Fruit fly (Drosophila melanogaster) whole organism, embryonic: ENCODE results near the gene ClpP.
A peak's percentile ranks its signal among the peaks of the same experiment; 100 is the strongest.

Experiments used
- Ada2b ChIP-seq: fragments of 200-800 bp; sonication (Bioruptor generic); IDR thresholded peaks from 2 replicates; pipeline ENCODE4 v1.3.6; 2022; ENCODE audit warnings: missing biosample characterization, missing genetic modification characterization
- B-H2 ChIP-seq: fragments of 200-800 bp; sonication (Bioruptor generic); optimal IDR thresholded peaks from 2 replicates; lab custom pipeline; 2018; ENCODE audit warnings: missing biosample characterization, mild to moderate bottlenecking, missing genetic modification characterization
- BEAF-32 ChIP-seq: fragments of 200-800 bp; sonication (Bioruptor generic); optimal IDR thresholded peaks from 3 replicates; lab custom pipeline; 2017; ENCODE audit warnings: missing biosample characterization, missing genetic modification characterization, mild to moderate bottlenecking, moderate library complexity, missing genetic modification reagents
- CG10321 ChIP-seq: fragments of 200-800 bp; sonication (Bioruptor generic); IDR thresholded peaks from 2 replicates; pipeline ENCODE4 v1.3.6; 2022; ENCODE audit warnings: missing biosample characterization, missing genetic modification characterization
- CG11723 ChIP-seq: fragments of 200-800 bp; sonication (Bioruptor generic); optimal IDR thresholded peaks from 2 replicates; lab custom pipeline; 2017; ENCODE audit warnings: missing biosample characterization, mild to moderate bottlenecking, missing genetic modification characterization
- CG12391 ChIP-seq: fragments of 200-800 bp; sonication (Bioruptor generic); optimal IDR thresholded peaks from 3 replicates; lab custom pipeline; 2018; ENCODE audit warnings: missing biosample characterization, mild to moderate bottlenecking, missing genetic modification characterization, moderate library complexity
- CG13123 ChIP-seq: fragments of 200-800 bp; sonication (Bioruptor generic); optimal IDR thresholded peaks from 2 replicates; lab custom pipeline; 2016; ENCODE audit warnings: missing biosample characterization, missing genetic modification characterization
- CG14710 ChIP-seq: fragments of 200-800 bp; sonication (Bioruptor generic); optimal IDR thresholded peaks from 3 replicates; lab custom pipeline; 2019; ENCODE audit warnings: missing biosample characterization, mild to moderate bottlenecking, missing genetic modification characterization, moderate library complexity
- CG17829 ChIP-seq: fragments of 200-800 bp; optimal IDR thresholded peaks from 2 replicates; lab custom pipeline; 2019; ENCODE audit warnings: missing biosample characterization, mild to moderate bottlenecking, missing genetic modification characterization, moderate library complexity
- CG18262 ChIP-seq: fragments of 200-800 bp; optimal IDR thresholded peaks from 3 replicates; lab custom pipeline; 2019; ENCODE audit warnings: missing biosample characterization, mild to moderate bottlenecking, missing genetic modification characterization, moderate library complexity
- CG18599 ChIP-seq: fragments of 200-800 bp; sonication (Bioruptor generic); optimal IDR thresholded peaks from 3 replicates; lab custom pipeline; 2017; ENCODE audit warnings: missing biosample characterization, missing genetic modification characterization, mild to moderate bottlenecking, moderate library complexity, missing genetic modification reagents
- CG31365 ChIP-seq: fragments of 200-800 bp; sonication (Bioruptor generic); optimal IDR thresholded peaks from 2 replicates; lab custom pipeline; 2018; ENCODE audit warnings: missing biosample characterization, mild to moderate bottlenecking, missing genetic modification characterization
- CG4404 ChIP-seq: fragments of 200-800 bp; sonication (Bioruptor generic); IDR thresholded peaks from 2 replicates; pipeline ENCODE4 v1.3.6; 2022; ENCODE audit warnings: missing biosample characterization, missing genetic modification characterization
- CG4617 ChIP-seq: fragments of 200-800 bp; sonication (Bioruptor generic); optimal IDR thresholded peaks from 3 replicates; lab custom pipeline; 2016; ENCODE audit warnings: missing biosample characterization, missing genetic modification characterization, borderline replicate concordance
- CG8290 ChIP-seq, 3 experiments: fragments of 200-800 bp; sonication (Bioruptor generic); optimal IDR thresholded peaks; 2 replicates each; lab custom pipeline; 2016 to 2019; ENCODE audit warnings: missing biosample characterization in 3 of 3, missing genetic modification characterization in 3 of 3, mild to moderate bottlenecking in 2 of 3, moderate library complexity in 1 of 3
- CkIIα-i1 ChIP-seq: fragments of 200-800 bp; sonication (Bioruptor generic); IDR thresholded peaks from 2 replicates; pipeline ENCODE4 v1.3.6; 2022; ENCODE audit warnings: missing biosample characterization, missing genetic modification characterization
- CoRest ChIP-seq: fragments of 200-800 bp; sonication (Bioruptor generic); optimal IDR thresholded peaks from 3 replicates; lab custom pipeline; 2018; ENCODE audit warnings: missing biosample characterization, mild to moderate bottlenecking, missing genetic modification characterization, moderate library complexity
- Dp ChIP-seq: fragments of 200-800 bp; sonication (Bioruptor generic); optimal IDR thresholded peaks from 2 replicates; lab custom pipeline; 2018; ENCODE audit warnings: missing biosample characterization, mild to moderate bottlenecking, missing genetic modification characterization, moderate library complexity
- Dref ChIP-seq: fragments of 200-800 bp; sonication (Bioruptor generic); IDR thresholded peaks from 2 replicates; pipeline ENCODE4 v1.3.6; 2022; ENCODE audit warnings: missing biosample characterization, missing genetic modification characterization
- E2f2 ChIP-seq: fragments of 200-800 bp; sonication (Bioruptor generic); IDR thresholded peaks from 2 replicates; pipeline ENCODE4 v1.3.6; 2022; ENCODE audit warnings: missing biosample characterization, missing genetic modification characterization
- GATAe ChIP-seq: fragments of 200-800 bp; sonication (Bioruptor generic); conservative IDR thresholded peaks from 2 replicates; pipeline ENCODE4 v1.3.6; 2022; ENCODE audit warnings: missing biosample characterization, missing genetic modification characterization
- Hr3 ChIP-seq: fragments of 200-800 bp; sonication (Bioruptor generic); optimal IDR thresholded peaks from 3 replicates; lab custom pipeline; 2016; ENCODE audit warnings: missing biosample characterization, missing genetic modification characterization
- MBD-R2 ChIP-seq: fragments of 200-800 bp; sonication (Bioruptor generic); IDR thresholded peaks from 2 replicates; pipeline ENCODE4 v1.3.6; 2022; ENCODE audit warnings: missing biosample characterization, missing genetic modification characterization
- Max ChIP-seq: fragments of 200-800 bp; sonication (Bioruptor generic); optimal IDR thresholded peaks from 2 replicates; lab custom pipeline; 2016; ENCODE audit warnings: missing biosample characterization, mild to moderate bottlenecking, missing genetic modification characterization
- Pdp1 ChIP-seq, 2 experiments: fragments of 200-800 bp; sonication (Bioruptor generic); optimal IDR thresholded peaks; 3 replicates each; lab custom pipeline; 2016; ENCODE audit warnings: missing biosample characterization in 2 of 2, missing genetic modification characterization in 2 of 2, mild to moderate bottlenecking in 1 of 2, moderate library complexity in 1 of 2
- Sox100B ChIP-seq: fragments of 200-800 bp; sonication (Bioruptor generic); optimal IDR thresholded peaks from 3 replicates; lab custom pipeline; 2018; ENCODE audit warnings: missing biosample characterization, mild to moderate bottlenecking, missing genetic modification characterization
- Spps ChIP-seq: fragments of 200-800 bp; sonication (Bioruptor generic); optimal IDR thresholded peaks from 2 replicates; lab custom pipeline; 2018; ENCODE audit warnings: missing biosample characterization, mild to moderate bottlenecking, missing genetic modification characterization
- Trl ChIP-seq, 3 experiments: fragments of >200 bp in 2 of 3; fragments of 200-800 bp in 1 of 3; sonication (Bioruptor generic) in 1 of 3; optimal IDR thresholded peaks; 2 replicates in 1 of 3; 3 replicates in 2 of 3; lab custom pipeline; 2016 to 2017; ENCODE audit warnings: missing biosample characterization in 1 of 3, missing genetic modification characterization in 1 of 3
- Xrp1 ChIP-seq: fragments of 200-800 bp; sonication (Bioruptor generic); IDR thresholded peaks from 2 replicates; pipeline ENCODE4 v1.3.6; 2022; ENCODE audit warnings: missing biosample characterization, missing genetic modification characterization
- da ChIP-seq: fragments of 200-800 bp; sonication (Bioruptor generic); optimal IDR thresholded peaks from 2 replicates; lab custom pipeline; 2016; ENCODE audit warnings: missing biosample characterization, missing genetic modification characterization
- gem ChIP-seq: fragments of 200-800 bp; sonication (Bioruptor generic); optimal IDR thresholded peaks from 2 replicates; lab custom pipeline; 2019; ENCODE audit warnings: missing biosample characterization, mild to moderate bottlenecking, missing genetic modification characterization, moderate library complexity
- ham ChIP-seq: fragments of 200-800 bp; sonication (Bioruptor generic); IDR thresholded peaks from 2 replicates; pipeline ENCODE4 v1.3.6; 2022; ENCODE audit warnings: missing biosample characterization, missing genetic modification characterization
- her ChIP-seq: fragments of 200-800 bp; sonication (Bioruptor generic); optimal IDR thresholded peaks from 2 replicates; lab custom pipeline; 2016; ENCODE audit warnings: missing biosample characterization, missing genetic modification characterization
- inv ChIP-seq: fragments of 200-800 bp; sonication (Bioruptor generic); IDR thresholded peaks from 2 replicates; pipeline ENCODE4 v1.3.6; 2022; ENCODE audit warnings: missing biosample characterization, missing genetic modification characterization; ENCODE audit not compliant: partially characterized antibody
- jing ChIP-seq: fragments of 200-800 bp; sonication (Bioruptor generic); optimal IDR thresholded peaks from 2 replicates; lab custom pipeline; 2018; ENCODE audit warnings: missing biosample characterization, mild to moderate bottlenecking, missing genetic modification characterization
- jumu ChIP-seq: fragments of 200-800 bp; sonication (Bioruptor generic); optimal IDR thresholded peaks from 3 replicates; lab custom pipeline; 2016; ENCODE audit warnings: missing biosample characterization, missing genetic modification characterization
- knrl ChIP-seq: fragments of 200-800 bp; sonication (Bioruptor generic); IDR thresholded peaks from 3 replicates; pipeline ENCODE4 v1.3.6; 2022; ENCODE audit warnings: missing biosample characterization, missing genetic modification characterization; ENCODE audit not compliant: partially characterized antibody
- lmd ChIP-seq: fragments of 200-800 bp; sonication (Bioruptor generic); IDR thresholded peaks from 2 replicates; pipeline ENCODE4 v1.3.6; 2022; ENCODE audit warnings: missing biosample characterization, missing genetic modification characterization
- lola ChIP-seq, 3 experiments: fragments of >200 bp in 2 of 3; fragments of 200-800 bp in 1 of 3; sonication (Bioruptor generic) in 1 of 3; optimal IDR thresholded peaks; 2 replicates each; lab custom pipeline; 2017 to 2019; ENCODE audit warnings: missing biosample characterization in 3 of 3, missing genetic modification characterization in 3 of 3, mild to moderate bottlenecking in 1 of 3, moderate library complexity in 1 of 3
- luna ChIP-seq: fragments of 200-800 bp; sonication (Bioruptor generic); optimal IDR thresholded peaks from 2 replicates; lab custom pipeline; 2016; ENCODE audit warnings: missing biosample characterization, missing genetic modification characterization
- onecut ChIP-seq: fragments of 200-800 bp; sonication (Bioruptor generic); IDR thresholded peaks from 2 replicates; pipeline ENCODE4 v1.3.6; 2022; ENCODE audit warnings: missing biosample characterization, missing genetic modification characterization
- pfk ChIP-seq: fragments of 200-800 bp; sonication (Bioruptor generic); optimal IDR thresholded peaks from 2 replicates; lab custom pipeline; 2018; ENCODE audit warnings: missing biosample characterization, mild to moderate bottlenecking, missing genetic modification characterization, moderate library complexity
- sc ChIP-seq, 3 experiments: fragments of >200 bp in 2 of 3; fragments of 200-800 bp in 1 of 3; sonication (Bioruptor generic) in 1 of 3; optimal IDR thresholded peaks; 2 replicates in 2 of 3; 3 replicates in 1 of 3; lab custom pipeline; 2017; ENCODE audit warnings: mild to moderate bottlenecking in 1 of 3, missing biosample characterization in 1 of 3, missing genetic modification characterization in 1 of 3, missing genetic modification reagents in 1 of 3
- sima ChIP-seq: fragments of 200-800 bp; sonication (Bioruptor generic); optimal IDR thresholded peaks from 2 replicates; lab custom pipeline; 2016; ENCODE audit warnings: missing biosample characterization, missing genetic modification characterization
- tio ChIP-seq: fragments of 200-800 bp; sonication (Bioruptor generic); optimal IDR thresholded peaks from 2 replicates; lab custom pipeline; 2017; ENCODE audit warnings: missing biosample characterization, missing genetic modification characterization, inconsistent platforms
- unpg ChIP-seq: fragments of 200-800 bp; sonication (Bioruptor generic); optimal IDR thresholded peaks from 3 replicates; lab custom pipeline; 2018; ENCODE audit warnings: missing biosample characterization, mild to moderate bottlenecking, missing genetic modification characterization, moderate library complexity
- usp ChIP-seq: fragments of >200 bp; optimal IDR thresholded peaks from 2 replicates; lab custom pipeline; 2017; ENCODE audit warnings: missing biosample characterization, missing genetic modification characterization
- zf30C ChIP-seq: fragments of 200-800 bp; sonication (Bioruptor generic); optimal IDR thresholded peaks from 3 replicates; lab custom pipeline; 2018; ENCODE audit warnings: missing biosample characterization, mild to moderate bottlenecking, missing genetic modification characterization

The ClpP gene

DNA sequence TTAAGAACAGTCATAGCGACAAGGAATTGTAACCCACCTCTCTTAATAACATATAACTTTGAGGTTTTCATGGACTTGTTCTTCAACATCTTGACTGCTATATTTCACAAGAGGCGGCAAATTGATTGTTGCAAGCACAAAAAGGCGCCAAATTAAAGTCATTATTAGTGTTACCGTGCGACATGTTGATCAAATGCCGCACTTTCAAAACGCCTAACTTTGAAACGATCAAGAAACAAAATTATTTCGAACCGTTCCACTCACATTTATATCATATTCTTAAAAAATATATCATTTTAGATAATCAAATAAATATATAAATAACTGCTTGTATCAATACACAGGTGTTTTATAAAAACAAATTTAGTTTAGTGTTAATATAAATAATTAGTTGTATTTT lies 28.8 kb upstream of the ClpP start, which contains the start of gene RnrL (continued):
- TF ChIP-seq luna (GFP tag; lab: Kevin White, UChicago) (no peak), CkIIα-i1 (GFP tag; lab: Robert Waterston, UW) (no peak), inv (GFP tag; lab: Robert Waterston, UW) (no peak), CG11723 (GFP tag; lab: Kevin White, UChicago) (no peak), Ada2b (GFP tag; lab: Robert Waterston, UW) (no peak), E2f2 (GFP tag; lab: Robert Waterston, UW) (peak; percentile 80), knrl (no peak), pfk (GFP tag; lab: Kevin White, UChicago) (peak; percentile 85), jing (GFP tag; lab: Kevin White, UChicago) (no peak), MBD-R2 (GFP tag; lab: Robert Waterston, UW) (peak; percentile 37), CG14710 (peak; percentile 7), usp (no peak), BEAF-32 (GFP tag; lab: Kevin White, UChicago) (peak; percentile 7), da (GFP tag; lab: Kevin White, UChicago) (no peak), her (GFP tag; lab: Kevin White, UChicago) (no peak), Spps (tag; lab: Kevin White, UChicago) (no peak), CG18262 (no peak), CG8290 (GFP tag; optimal IDR thresholded peaks at IDR 0.05; lab: Kevin White, UChicago) (peak; percentile 46), CG8290 (tag; optimal IDR thresholded peaks at IDR 0.05; lab: Kevin White, UChicago) (no peak), ham (no peak), CG10321 (GFP tag; lab: Robert Waterston, UW) (no peak), CG4404 (no peak), zf30C (GFP tag; lab: Kevin White, UChicago) (no peak), Sox100B (GFP tag; lab: Kevin White, UChicago) (no peak), sima (GFP tag; lab: Kevin White, UChicago) (no peak), Trl (optimal IDR thresholded peaks at IDR 0.05; lab: Kevin White, UChicago) (no peak), Trl (GFP tag; optimal IDR thresholded peaks at IDR 0.05; lab: Kevin White, UChicago) (no peak)

DNA sequence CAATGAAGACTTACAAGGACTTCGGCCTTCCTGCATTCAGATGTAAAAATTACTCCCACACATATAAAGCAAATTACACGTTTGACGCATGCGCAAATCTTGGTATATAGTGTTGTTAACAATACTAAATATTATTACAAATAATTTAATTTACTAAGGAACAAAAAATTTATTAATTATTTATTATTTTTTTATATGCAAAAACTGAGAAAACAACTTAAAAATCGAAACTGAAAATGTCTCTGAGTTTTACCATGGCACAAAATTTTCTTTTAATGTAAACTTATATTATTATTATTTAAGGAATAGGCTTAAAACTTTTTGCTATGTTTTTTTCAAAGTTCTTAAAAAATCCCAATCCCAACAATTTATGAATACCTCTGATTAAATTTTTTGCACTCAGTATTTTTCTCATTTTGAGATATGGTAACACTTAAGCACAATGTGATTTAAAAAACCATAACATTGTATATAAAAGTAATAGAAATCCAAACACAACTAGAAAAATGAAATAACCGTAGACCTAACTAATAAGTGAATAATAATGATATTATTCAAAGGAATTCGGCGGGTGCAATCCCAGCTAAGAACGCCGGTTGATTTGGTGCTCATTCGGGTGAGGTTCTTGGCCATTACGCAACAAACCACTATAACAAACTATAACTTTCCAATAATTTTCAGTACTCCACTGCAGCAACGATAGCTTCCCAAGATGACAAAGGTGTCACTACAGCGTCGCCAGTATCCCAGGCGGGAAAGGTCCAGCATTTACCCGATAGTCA lies 25.3 kb upstream of the ClpP start, which contains the start of the genes Schip1 and Cox10:
Gene Schip1, minus strand, starts transcription at position 51 of the 782 bp plus-strand sequence.
Gene Cox10, plus strand, starts transcription at position 406 of the 782 bp plus-strand sequence.
- no peak for TF ChIP-seq Max (GFP tag; lab: Kevin White, UChicago)
- TF ChIP-seq CG31365 (tag; lab: Kevin White, UChicago) = no peak
- TF ChIP-seq unpg (GFP tag; lab: Kevin White, UChicago) = peak; percentile 44
- TF ChIP-seq CG18599 (GFP tag; lab: Kevin White, UChicago) = no peak
- peak; percentile 69 for TF ChIP-seq gem
- TF ChIP-seq CG12391 (tag; lab: Kevin White, UChicago) = peak; percentile 72
- no peak for TF ChIP-seq GATAe (GFP tag; lab: Robert Waterston, UW)
- TF ChIP-seq Dp (GFP tag; lab: Kevin White, UChicago) = peak; percentile 39
- TF ChIP-seq tio = no peak
- TF ChIP-seq CoRest (tag; lab: Kevin White, UChicago) = peak; percentile 56
- TF ChIP-seq CG4617 (GFP tag; lab: Kevin White, UChicago) = peak; percentile 18
- TF ChIP-seq lmd (GFP tag; lab: Robert Waterston, UW) = no peak
- no peak for TF ChIP-seq Xrp1
- TF ChIP-seq CG17829 (tag; lab: Kevin White, UChicago) = peak; percentile 49
- no peak for TF ChIP-seq sc (optimal IDR thresholded peaks at IDR 0.05; lab: Kevin White, UChicago)
- TF ChIP-seq sc (GFP tag; optimal IDR thresholded peaks at IDR 0.05; lab: Kevin White, UChicago) = no peak
- TF ChIP-seq E2f2 (GFP tag; lab: Robert Waterston, UW) = peak; percentile 45; the same call in 1 of the 2 replicates
- TF ChIP-seq onecut (GFP tag; lab: Robert Waterston, UW) = no peak
- no peak for TF ChIP-seq jumu
- TF ChIP-seq Dref (GFP tag; lab: Robert Waterston, UW) = no peak
- peak; percentile 2 for TF ChIP-seq Hr3 (GFP tag; lab: Kevin White, UChicago)
- TF ChIP-seq Pdp1 (GFP tag; optimal IDR thresholded peaks at IDR 0.05; lab: Kevin White, UChicago) = peak in 1 of 2 experiments; percentile 99
- TF ChIP-seq B-H2 (GFP tag; lab: Kevin White, UChicago) = peak; percentile 5
- no peak for TF ChIP-seq CG13123 (GFP tag; lab: Kevin White, UChicago)
- peak in 1 of 3 experiments; percentile 22 for TF ChIP-seq lola (GFP tag; optimal IDR thresholded peaks at IDR 0.05; lab: Kevin White, UChicago)
